Worm (Caenorhabditis elegans) whole organism, L3 larva: ENCODE measurements around the gene lgc-5.

Source experiments
- R02D3.7 ChIP-seq: fragments of 150-350 bp; optimal IDR thresholded peaks from 2 replicates; lab custom pipeline; 2014; ENCODE audit warnings: missing biosample characterization, missing genetic modification characterization
- ZK546.5 ChIP-seq: sonication (generic microtip); optimal IDR thresholded peaks from 2 replicates; lab custom pipeline; 2017; ENCODE audit warnings: missing biosample characterization, missing genetic modification characterization
- ama-1 ChIP-seq: fragments of 150-350 bp; optimal IDR thresholded peaks from 2 replicates; lab custom pipeline; 2018
- elt-3 ChIP-seq, 3 experiments: fragments of 150-350 bp in 1 of 3; sonication (generic microtip) in 2 of 3; optimal IDR thresholded peaks; 2 replicates in 2 of 3; 4 replicates in 1 of 3; lab custom pipeline; 2014 to 2017; ENCODE audit warnings: missing biosample characterization in 3 of 3, missing genetic modification characterization in 3 of 3
- hmg-11 ChIP-seq: sonication (generic microtip); optimal IDR thresholded peaks from 2 replicates; lab custom pipeline; 2016; ENCODE audit warnings: missing genetic modification characterization, missing compliant biosample characterization
- jun-1 ChIP-seq: fragments of 150-350 bp; optimal IDR thresholded peaks from 2 replicates; lab custom pipeline; 2014; ENCODE audit warnings: missing biosample characterization, missing genetic modification reagents, missing genetic modification characterization
- lin-39 ChIP-seq: fragments of 150-350 bp; optimal IDR thresholded peaks from 2 replicates; lab custom pipeline; 2018; ENCODE audit warnings: missing biosample characterization, missing genetic modification reagents, missing genetic modification characterization
- lsy-12 ChIP-seq: sonication (generic microtip); optimal IDR thresholded peaks from 2 replicates; lab custom pipeline; 2016; ENCODE audit warnings: mild to moderate bottlenecking, missing genetic modification characterization, missing compliant biosample characterization
- nhr-11 ChIP-seq: fragments of 150-350 bp; optimal IDR thresholded peaks from 2 replicates; lab custom pipeline; 2014; ENCODE audit warnings: missing biosample characterization, missing genetic modification characterization
- nhr-28 ChIP-seq: fragments of 150-350 bp; optimal IDR thresholded peaks from 2 replicates; lab custom pipeline; 2014; ENCODE audit warnings: missing biosample characterization, missing genetic modification characterization
- nhr-76 ChIP-seq: fragments of 150-350 bp; sonication (generic microtip); optimal IDR thresholded peaks from 5 replicates; lab custom pipeline; 2014; ENCODE audit warnings: missing biosample characterization, missing genetic modification characterization
- pha-4 ChIP-seq: fragments of 150-350 bp; optimal IDR thresholded peaks from 2 replicates; lab custom pipeline; 2014; ENCODE audit warnings: missing biosample characterization, missing genetic modification reagents, missing genetic modification characterization
- snpc-4 ChIP-seq: fragments of 150-350 bp; optimal IDR thresholded peaks from 2 replicates; lab custom pipeline; 2014; ENCODE audit warnings: missing biosample characterization, missing genetic modification characterization
- unc-39 ChIP-seq: sonication (generic microtip); optimal IDR thresholded peaks from 4 replicates; lab custom pipeline; 2017; ENCODE audit warnings: missing biosample characterization, missing genetic modification characterization

DNA sequence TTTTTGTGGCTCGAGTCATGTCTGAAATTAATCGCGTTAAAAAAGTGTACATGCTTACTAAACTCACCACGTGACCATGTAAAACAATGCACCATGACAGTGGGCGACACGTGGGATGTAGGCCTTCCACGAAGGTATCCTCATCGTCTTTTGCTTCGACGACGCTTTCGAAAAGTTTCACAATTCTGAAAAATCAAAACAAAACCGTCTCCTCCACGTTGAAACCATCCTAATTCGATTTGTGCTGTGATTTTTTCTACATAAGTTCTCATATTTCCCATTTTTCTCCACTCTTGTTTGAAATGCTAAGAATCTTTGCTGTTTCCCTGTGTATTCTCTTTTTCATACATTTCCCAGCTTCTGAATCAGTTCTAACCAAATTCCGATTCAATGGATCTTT, 12.1 kb downstream of the lgc-5 start, which contains the start of gene F17E9.3:
- TF ChIP-seq pha-4 (tag; lab: Kevin White, UChicago) (no peak), nhr-76 (tag; lab: Kevin White, UChicago) (no peak), hmg-11 (tag; lab: Kevin White, UChicago) (no peak), lsy-12 (tag; lab: Kevin White, UChicago) (no peak), lin-39 (tag; lab: Kevin White, UChicago) (no peak), elt-3 (tag; optimal IDR thresholded peaks at IDR 0.05; lab: Kevin White, UChicago) (no peak), ama-1 (lab: Kevin White, UChicago) (no peak), snpc-4 (no peak), R02D3.7 (no peak), jun-1 (tag; lab: Kevin White, UChicago) (no peak), nhr-11 (tag; lab: Kevin White, UChicago) (no peak), nhr-28 (tag; lab: Kevin White, UChicago) (no peak), ZK546.5 (tag; lab: Kevin White, UChicago) (no peak), unc-39 (tag; lab: Kevin White, UChicago) (no peak)
